Fruit fly (Drosophila melanogaster) whole organism, embryonic: Measurements from ENCODE around the gene NKCC.
A peak's percentile ranks its signal among the peaks of the same experiment; 100 is the strongest.

Source experiments
- Antp ChIP-seq: fragments of 200-800 bp; sonication (Bioruptor generic); optimal IDR thresholded peaks from 3 replicates; lab custom pipeline; 2016; ENCODE audit warnings: missing biosample characterization, missing genetic modification characterization
- CG10147 ChIP-seq: fragments of 200-800 bp; sonication (Bioruptor generic); optimal IDR thresholded peaks from 2 replicates; lab custom pipeline; 2019; ENCODE audit warnings: missing biosample characterization, mild to moderate bottlenecking, missing genetic modification characterization, moderate library complexity
- CG10274 ChIP-seq: fragments of 200-800 bp; sonication (Bioruptor generic); optimal IDR thresholded peaks from 3 replicates; lab custom pipeline; 2017; ENCODE audit warnings: missing biosample characterization, mild to moderate bottlenecking, missing genetic modification characterization
- CG10565 ChIP-seq: fragments of 200-800 bp; sonication (Bioruptor generic); optimal IDR thresholded peaks from 3 replicates; lab custom pipeline; 2016; ENCODE audit warnings: missing biosample characterization, mild to moderate bottlenecking, missing genetic modification characterization
- CG10979 ChIP-seq: fragments of 200-800 bp; sonication (Bioruptor generic); optimal IDR thresholded peaks from 2 replicates; lab custom pipeline; 2018; ENCODE audit warnings: missing biosample characterization, mild to moderate bottlenecking, missing genetic modification characterization, moderate library complexity
- CG11085 ChIP-seq: fragments of 200-800 bp; sonication (Bioruptor generic); IDR thresholded peaks from 2 replicates; pipeline ENCODE4 v1.3.6; 2022; ENCODE audit warnings: missing biosample characterization, missing genetic modification characterization
- CG1233 ChIP-seq: fragments of 200-800 bp; sonication (Bioruptor generic); optimal IDR thresholded peaks from 4 replicates; lab custom pipeline; 2018; ENCODE audit warnings: missing biosample characterization, mild to moderate bottlenecking, missing genetic modification characterization
- CG13123 ChIP-seq: fragments of 200-800 bp; sonication (Bioruptor generic); optimal IDR thresholded peaks from 2 replicates; lab custom pipeline; 2016; ENCODE audit warnings: missing biosample characterization, missing genetic modification characterization
- CG13894 ChIP-seq: fragments of 200-800 bp; sonication (Bioruptor generic); optimal IDR thresholded peaks from 3 replicates; lab custom pipeline; 2018; ENCODE audit warnings: missing biosample characterization, mild to moderate bottlenecking, missing genetic modification characterization, moderate library complexity
- CG14014 ChIP-seq: fragments of 200-800 bp; sonication (Bioruptor generic); IDR thresholded peaks from 2 replicates; pipeline ENCODE4 v1.3.6; 2022; ENCODE audit warnings: missing biosample characterization, missing genetic modification characterization
- CG14965 ChIP-seq: fragments of 200-800 bp; sonication (Bioruptor generic); optimal IDR thresholded peaks from 2 replicates; lab custom pipeline; 2016; ENCODE audit warnings: missing biosample characterization, missing genetic modification characterization, borderline replicate concordance
- CG15696 ChIP-seq: fragments of 200-800 bp; sonication (Bioruptor generic); optimal IDR thresholded peaks from 2 replicates; lab custom pipeline; 2019; ENCODE audit warnings: missing biosample characterization, mild to moderate bottlenecking, missing genetic modification characterization, moderate library complexity
- CG1602 ChIP-seq: fragments of 200-800 bp; sonication (Bioruptor generic); optimal IDR thresholded peaks from 3 replicates; lab custom pipeline; 2016; ENCODE audit warnings: missing biosample characterization, missing genetic modification characterization
- CG17361 ChIP-seq: fragments of 200-800 bp; sonication (Bioruptor generic); IDR thresholded peaks from 3 replicates; pipeline ENCODE4 v1.3.6; 2022; ENCODE audit warnings: missing biosample characterization, missing genetic modification characterization
- CG17568 ChIP-seq: fragments of 200-800 bp; sonication (Bioruptor generic); optimal IDR thresholded peaks from 2 replicates; lab custom pipeline; 2018; ENCODE audit warnings: missing biosample characterization, mild to moderate bottlenecking, missing genetic modification characterization, moderate library complexity
- CG2116 ChIP-seq: fragments of 200-800 bp; sonication (Bioruptor generic); optimal IDR thresholded peaks from 3 replicates; lab custom pipeline; 2018; ENCODE audit warnings: missing biosample characterization, mild to moderate bottlenecking, missing genetic modification characterization
- CG2129 ChIP-seq: fragments of 200-800 bp; sonication (Bioruptor generic); IDR thresholded peaks from 2 replicates; pipeline ENCODE4 v1.3.6; 2022; ENCODE audit warnings: missing biosample characterization, missing genetic modification characterization; ENCODE audit not compliant: partially characterized antibody
- CG30403 ChIP-seq: fragments of 200-800 bp; sonication (Bioruptor generic); optimal IDR thresholded peaks from 3 replicates; lab custom pipeline; 2016; ENCODE audit warnings: missing biosample characterization, missing genetic modification characterization
- CG31388 ChIP-seq: fragments of 200-800 bp; sonication (Bioruptor generic); optimal IDR thresholded peaks from 2 replicates; lab custom pipeline; 2016; ENCODE audit warnings: missing biosample characterization, missing genetic modification characterization
- CG5180 ChIP-seq: fragments of 200-800 bp; sonication (Bioruptor generic); optimal IDR thresholded peaks from 3 replicates; lab custom pipeline; 2017; ENCODE audit warnings: missing biosample characterization, missing genetic modification characterization, mild to moderate bottlenecking, moderate library complexity, missing genetic modification reagents
- CG7372 ChIP-seq: fragments of 200-800 bp; sonication (Bioruptor generic); IDR thresholded peaks from 2 replicates; pipeline ENCODE4 v1.3.6; 2022; ENCODE audit warnings: missing biosample characterization, missing genetic modification characterization
- CG9609 ChIP-seq: fragments of 200-800 bp; sonication (Bioruptor generic); optimal IDR thresholded peaks from 3 replicates; lab custom pipeline; 2016; ENCODE audit warnings: missing biosample characterization, missing genetic modification characterization
- CG9727 ChIP-seq: fragments of 200-800 bp; sonication (Bioruptor generic); optimal IDR thresholded peaks from 3 replicates; lab custom pipeline; 2017; ENCODE audit warnings: missing biosample characterization, mild to moderate bottlenecking, missing genetic modification characterization
- CTCF ChIP-seq: fragments of 200-800 bp; sonication (Bioruptor generic); optimal IDR thresholded peaks from 2 replicates; lab custom pipeline; 2017; ENCODE audit warnings: missing biosample characterization, mild to moderate bottlenecking, missing genetic modification characterization, moderate library complexity
- Dp ChIP-seq: fragments of 200-800 bp; sonication (Bioruptor generic); optimal IDR thresholded peaks from 2 replicates; lab custom pipeline; 2018; ENCODE audit warnings: missing biosample characterization, mild to moderate bottlenecking, missing genetic modification characterization, moderate library complexity
- Fer3 ChIP-seq: fragments of 200-800 bp; sonication (Bioruptor generic); optimal IDR thresholded peaks from 2 replicates; lab custom pipeline; 2018; ENCODE audit warnings: missing biosample characterization, mild to moderate bottlenecking, missing genetic modification characterization, moderate library complexity
- Gsc ChIP-seq: fragments of 200-800 bp; sonication (Bioruptor generic); IDR thresholded peaks from 2 replicates; pipeline ENCODE4 v1.3.6; 2022; ENCODE audit warnings: missing biosample characterization, missing genetic modification characterization
- Gug ChIP-seq: fragments of 200-800 bp; sonication (Bioruptor generic); IDR thresholded peaks from 4 replicates; pipeline ENCODE4 v1.3.6; 2022; ENCODE audit warnings: missing biosample characterization, missing genetic modification characterization
- H15 ChIP-seq: fragments of 200-800 bp; sonication (Bioruptor generic); IDR thresholded peaks from 3 replicates; pipeline ENCODE4 v1.3.6; 2022; ENCODE audit warnings: missing biosample characterization, missing genetic modification characterization
- H2.0 ChIP-seq: fragments of 200-800 bp; sonication (Bioruptor generic); IDR thresholded peaks from 2 replicates; pipeline ENCODE4 v1.3.6; 2022; ENCODE audit warnings: missing biosample characterization, missing genetic modification characterization
- HmgD ChIP-seq: fragments of 200-800 bp; sonication (Bioruptor generic); optimal IDR thresholded peaks from 3 replicates; lab custom pipeline; 2016; ENCODE audit warnings: missing biosample characterization, missing genetic modification characterization
- Hsf ChIP-seq: fragments of 200-800 bp; sonication (Bioruptor generic); optimal IDR thresholded peaks from 3 replicates; lab custom pipeline; 2016; ENCODE audit warnings: missing biosample characterization, missing genetic modification characterization
- Lim3 ChIP-seq: fragments of 200-800 bp; sonication (Bioruptor generic); IDR thresholded peaks from 2 replicates; pipeline ENCODE4 v1.3.6; 2022; ENCODE audit warnings: missing biosample characterization, missing genetic modification characterization
- Myb ChIP-seq: fragments of 200-800 bp; sonication (Bioruptor generic); optimal IDR thresholded peaks from 2 replicates; lab custom pipeline; 2016; ENCODE audit warnings: missing biosample characterization, missing genetic modification characterization
- Nf-YC ChIP-seq: fragments of 200-800 bp; optimal IDR thresholded peaks from 3 replicates; lab custom pipeline; 2019; ENCODE audit warnings: missing biosample characterization, mild to moderate bottlenecking, missing genetic modification characterization, moderate library complexity
- Sox100B ChIP-seq: fragments of 200-800 bp; sonication (Bioruptor generic); optimal IDR thresholded peaks from 3 replicates; lab custom pipeline; 2018; ENCODE audit warnings: missing biosample characterization, mild to moderate bottlenecking, missing genetic modification characterization
- Tbp ChIP-seq: fragments of >200 bp; optimal IDR thresholded peaks from 2 replicates; lab custom pipeline; 2018; ENCODE audit warnings: missing biosample characterization, missing genetic modification characterization
- Vsx1 ChIP-seq: fragments of 200-800 bp; sonication (Bioruptor generic); optimal IDR thresholded peaks from 2 replicates; lab custom pipeline; 2017; ENCODE audit warnings: missing biosample characterization, mild to moderate bottlenecking, missing genetic modification characterization, missing genetic modification reagents
- Xrp1 ChIP-seq: fragments of 200-800 bp; sonication (Bioruptor generic); IDR thresholded peaks from 2 replicates; pipeline ENCODE4 v1.3.6; 2022; ENCODE audit warnings: missing biosample characterization, missing genetic modification characterization
- bigmax ChIP-seq: fragments of 200-800 bp; sonication (Bioruptor generic); optimal IDR thresholded peaks from 2 replicates; lab custom pipeline; 2018; ENCODE audit warnings: missing biosample characterization, mild to moderate bottlenecking, missing genetic modification characterization
- dati ChIP-seq: fragments of 200-800 bp; sonication (Bioruptor generic); IDR thresholded peaks from 2 replicates; pipeline ENCODE4 v1.3.6; 2022; ENCODE audit warnings: missing biosample characterization, missing genetic modification characterization
- dimm ChIP-seq: fragments of 200-800 bp; sonication (Bioruptor generic); IDR thresholded peaks from 2 replicates; pipeline ENCODE4 v1.3.6; 2022; ENCODE audit warnings: missing biosample characterization, missing genetic modification characterization
- emc ChIP-seq: fragments of 200-800 bp; sonication (Bioruptor generic); optimal IDR thresholded peaks from 2 replicates; lab custom pipeline; 2016; ENCODE audit warnings: missing biosample characterization, missing genetic modification characterization
- fru ChIP-seq: fragments of >200 bp; optimal IDR thresholded peaks from 2 replicates; lab custom pipeline; 2017
- ftz-f1 ChIP-seq: fragments of 200-800 bp; sonication (Bioruptor generic); optimal IDR thresholded peaks from 2 replicates; lab custom pipeline; 2016; ENCODE audit warnings: missing biosample characterization, missing genetic modification characterization
- hbn ChIP-seq: fragments of 200-800 bp; sonication (Bioruptor generic); IDR thresholded peaks from 2 replicates; pipeline ENCODE4 v1.3.6; 2022; ENCODE audit warnings: missing biosample characterization, missing genetic modification characterization; ENCODE audit not compliant: partially characterized antibody
- mirr ChIP-seq: fragments of 200-800 bp; sonication (Bioruptor generic); optimal IDR thresholded peaks from 3 replicates; lab custom pipeline; 2018; ENCODE audit warnings: missing biosample characterization, mild to moderate bottlenecking, missing genetic modification characterization
- pb ChIP-seq: fragments of 200-800 bp; sonication (Bioruptor generic); optimal IDR thresholded peaks from 3 replicates; lab custom pipeline; 2016; ENCODE audit warnings: missing biosample characterization, missing genetic modification characterization
- pita ChIP-seq: fragments of 200-800 bp; sonication (Bioruptor generic); optimal IDR thresholded peaks from 2 replicates; lab custom pipeline; 2017; ENCODE audit warnings: missing biosample characterization, mild to moderate bottlenecking, missing genetic modification characterization
- run ChIP-seq: fragments of 200-800 bp; sonication (Bioruptor generic); optimal IDR thresholded peaks from 3 replicates; lab custom pipeline; 2018; ENCODE audit warnings: missing biosample characterization, mild to moderate bottlenecking, missing genetic modification characterization
- stc ChIP-seq: fragments of 200-800 bp; sonication (Bioruptor generic); IDR thresholded peaks from 2 replicates; pipeline ENCODE4 v1.3.6; 2022; ENCODE audit warnings: missing biosample characterization, missing genetic modification characterization
- stwl ChIP-seq: fragments of 200-800 bp; sonication (Bioruptor generic); optimal IDR thresholded peaks from 3 replicates; lab custom pipeline; 2018; ENCODE audit warnings: missing biosample characterization, mild to moderate bottlenecking, missing genetic modification characterization, moderate library complexity
- vnd ChIP-seq: fragments of 200-800 bp; sonication (Bioruptor generic); IDR thresholded peaks from 3 replicates; pipeline ENCODE4 v1.3.6; 2022; ENCODE audit warnings: missing biosample characterization, missing genetic modification characterization; ENCODE audit not compliant: partially characterized antibody

Gene NKCC

dm6 chr3R:5502646-5503045 is at the start of gene NKCC (continued):
- TF ChIP-seq CG9609 (GFP tag; lab: Kevin White, UChicago) (no peak), bigmax (GFP tag; lab: Kevin White, UChicago) (no peak), stc (GFP tag; lab: Robert Waterston, UW) (no peak), CG10565 (GFP tag; lab: Kevin White, UChicago) (no peak), CG1602 (GFP tag; lab: Kevin White, UChicago) (no peak), Myb (GFP tag; lab: Kevin White, UChicago) (peak; percentile 1), H15 (GFP tag; lab: Robert Waterston, UW) (no peak), dati (GFP tag; lab: Robert Waterston, UW) (no peak), HmgD (GFP tag; lab: Kevin White, UChicago) (no peak), CG7372 (GFP tag; lab: Robert Waterston, UW) (no peak), CG11085 (GFP tag; lab: Robert Waterston, UW) (no peak), vnd (0 out of 3 replicates have a peak, but pooled peaks have one; percentile 15), Vsx1 (GFP tag; lab: Kevin White, UChicago) (no peak), CG13894 (peak; percentile 13), dimm (GFP tag; lab: Robert Waterston, UW) (no peak), CG15696 (tag; lab: Kevin White, UChicago) (no peak), CG2129 (GFP tag; lab: Robert Waterston, UW) (no peak), CG17568 (GFP tag; lab: Kevin White, UChicago) (no peak), CG17361 (GFP tag; lab: Robert Waterston, UW) (no peak), Fer3 (tag; lab: Kevin White, UChicago) (no peak), CG10147 (GFP tag; lab: Kevin White, UChicago) (no peak), ftz-f1 (GFP tag; lab: Kevin White, UChicago) (no peak), pb (GFP tag; lab: Kevin White, UChicago) (no peak), Tbp (GFP tag; lab: Kevin White, UChicago) (no peak), CG5180 (GFP tag; lab: Kevin White, UChicago) (peak; percentile 86), CG2116 (no peak), CG9727 (GFP tag; lab: Kevin White, UChicago) (no peak), CG1233 (no peak), CG10979 (tag; lab: Kevin White, UChicago) (no peak), CG14965 (GFP tag; lab: Kevin White, UChicago) (no peak), CTCF (GFP tag; lab: Kevin White, UChicago) (no peak), run (tag; lab: Kevin White, UChicago) (no peak), stwl (tag; lab: Kevin White, UChicago) (no peak), CG14014 (GFP tag; lab: Robert Waterston, UW) (0 out of 2 replicates have a peak, but pooled peaks have one; percentile 12), Hsf (GFP tag; lab: Kevin White, UChicago) (no peak), Sox100B (GFP tag; lab: Kevin White, UChicago) (no peak), Xrp1 (GFP tag; lab: Robert Waterston, UW) (no peak), Lim3 (GFP tag; lab: Robert Waterston, UW) (no peak), fru (lab: Kevin White, UChicago) (no peak), Dp (peak; percentile 10), CG31388 (GFP tag; lab: Kevin White, UChicago) (no peak), mirr (no peak), CG30403 (no peak), hbn (GFP tag; lab: Robert Waterston, UW) (no peak), Gsc (no peak), pita (no peak), CG13123 (GFP tag; lab: Kevin White, UChicago) (no peak), H2.0 (no peak), Gug (GFP tag; lab: Robert Waterston, UW) (no peak), CG10274 (GFP tag; lab: Kevin White, UChicago) (no peak), emc (GFP tag; lab: Kevin White, UChicago) (no peak), Antp (no peak), Nf-YC (tag; lab: Kevin White, UChicago) (no peak)
